Fruit fly (Drosophila melanogaster) whole organism, embryonic: Measurements from ENCODE around the gene CG11263.

Experiments used
- Abd-B ChIP-seq: fragments of 200-800 bp; sonication (Bioruptor generic); optimal IDR thresholded peaks from 2 replicates; lab custom pipeline; 2018; ENCODE audit warnings: missing biosample characterization, mild to moderate bottlenecking, missing genetic modification characterization, moderate library complexity
- Antp ChIP-seq: fragments of 200-800 bp; sonication (Bioruptor generic); optimal IDR thresholded peaks from 3 replicates; lab custom pipeline; 2016; ENCODE audit warnings: missing biosample characterization, missing genetic modification characterization
- Asciz ChIP-seq: fragments of 200-800 bp; sonication (Bioruptor generic); optimal IDR thresholded peaks from 2 replicates; lab custom pipeline; 2017; ENCODE audit warnings: missing biosample characterization, mild to moderate bottlenecking, missing genetic modification characterization, missing genetic modification reagents
- Atf3 ChIP-seq: fragments of 200-800 bp; sonication (Bioruptor generic); optimal IDR thresholded peaks from 3 replicates; lab custom pipeline; 2016; ENCODE audit warnings: missing biosample characterization, missing genetic modification characterization
- Awh ChIP-seq: fragments of 200-800 bp; sonication (Bioruptor generic); IDR thresholded peaks from 2 replicates; pipeline ENCODE4, ENCODE4 v1.3.6; 2022; ENCODE audit warnings: missing biosample characterization, missing genetic modification characterization
- Bteb2 ChIP-seq: fragments of 200-800 bp; sonication (Bioruptor generic); optimal IDR thresholded peaks from 2 replicates; lab custom pipeline; 2016; ENCODE audit warnings: missing biosample characterization, missing genetic modification characterization
- CG12391 ChIP-seq: fragments of 200-800 bp; sonication (Bioruptor generic); optimal IDR thresholded peaks from 3 replicates; lab custom pipeline; 2018; ENCODE audit warnings: missing biosample characterization, mild to moderate bottlenecking, missing genetic modification characterization, moderate library complexity
- CG13624 ChIP-seq: fragments of 200-800 bp; sonication (Bioruptor generic); optimal IDR thresholded peaks from 2 replicates; lab custom pipeline; 2016; ENCODE audit warnings: missing biosample characterization, missing genetic modification characterization
- CG13894 ChIP-seq: fragments of 200-800 bp; sonication (Bioruptor generic); optimal IDR thresholded peaks from 3 replicates; lab custom pipeline; 2018; ENCODE audit warnings: missing biosample characterization, mild to moderate bottlenecking, missing genetic modification characterization, moderate library complexity
- CG14014 ChIP-seq: fragments of 200-800 bp; sonication (Bioruptor generic); IDR thresholded peaks from 2 replicates; pipeline ENCODE4 v1.3.6; 2022; ENCODE audit warnings: missing biosample characterization, missing genetic modification characterization
- CG14050 ChIP-seq: fragments of 200-800 bp; sonication (Bioruptor generic); IDR thresholded peaks from 3 replicates; pipeline ENCODE4 v1.3.6; 2022; ENCODE audit warnings: missing biosample characterization, missing genetic modification characterization
- CG14860 ChIP-seq: fragments of 200-800 bp; sonication (Bioruptor generic); IDR thresholded peaks from 3 replicates; pipeline ENCODE4 v1.3.6; 2022; ENCODE audit warnings: missing biosample characterization, missing genetic modification characterization; ENCODE audit not compliant: partially characterized antibody
- CG15601 ChIP-seq: fragments of 200-800 bp; sonication (Bioruptor generic); optimal IDR thresholded peaks from 3 replicates; lab custom pipeline; 2019; ENCODE audit warnings: missing biosample characterization, mild to moderate bottlenecking, missing genetic modification characterization, moderate library complexity
- CG17385 ChIP-seq: fragments of 200-800 bp; sonication (Bioruptor generic); optimal IDR thresholded peaks from 3 replicates; lab custom pipeline; 2018; ENCODE audit warnings: missing biosample characterization, mild to moderate bottlenecking, missing genetic modification characterization
- CG17802 ChIP-seq: fragments of 200-800 bp; sonication (Bioruptor generic); optimal IDR thresholded peaks from 2 replicates; lab custom pipeline; 2018; ENCODE audit warnings: missing biosample characterization, mild to moderate bottlenecking, missing genetic modification characterization, moderate library complexity
- CG34224 ChIP-seq: fragments of 200-800 bp; sonication (Bioruptor generic); IDR thresholded peaks from 3 replicates; pipeline ENCODE4 v1.3.6; 2022; ENCODE audit warnings: missing biosample characterization, missing genetic modification characterization; ENCODE audit not compliant: partially characterized antibody
- CG7357 ChIP-seq: fragments of 200-800 bp; sonication (Bioruptor generic); IDR thresholded peaks from 3 replicates; pipeline ENCODE4 v1.3.6; 2022; ENCODE audit warnings: missing biosample characterization, missing genetic modification characterization
- CG7745 ChIP-seq: fragments of 200-800 bp; sonication (Bioruptor generic); optimal IDR thresholded peaks from 2 replicates; lab custom pipeline; 2018; ENCODE audit warnings: missing biosample characterization, mild to moderate bottlenecking, missing genetic modification characterization, moderate library complexity
- CG7963 ChIP-seq: fragments of 200-800 bp; sonication (Bioruptor generic); IDR thresholded peaks from 3 replicates; pipeline ENCODE4 v1.3.6; 2022; ENCODE audit warnings: missing biosample characterization, missing genetic modification characterization; ENCODE audit not compliant: partially characterized antibody
- CG8281 ChIP-seq: fragments of 200-800 bp; sonication (Bioruptor generic); optimal IDR thresholded peaks from 2 replicates; lab custom pipeline; 2018; ENCODE audit warnings: missing biosample characterization, mild to moderate bottlenecking, missing genetic modification characterization, moderate library complexity
- Camta ChIP-seq: fragments of 200-800 bp; sonication (Bioruptor generic); optimal IDR thresholded peaks from 2 replicates; lab custom pipeline; 2016; ENCODE audit warnings: missing biosample characterization, missing genetic modification characterization
- Dad ChIP-seq: fragments of 200-800 bp; sonication (Bioruptor generic); optimal IDR thresholded peaks from 3 replicates; lab custom pipeline; 2016; ENCODE audit warnings: missing biosample characterization, missing genetic modification characterization
- Dek ChIP-seq: fragments of 200-800 bp; sonication (Bioruptor generic); optimal IDR thresholded peaks from 3 replicates; lab custom pipeline; 2019; ENCODE audit warnings: missing biosample characterization, mild to moderate bottlenecking, missing genetic modification characterization, moderate library complexity
- Fer1 ChIP-seq: fragments of 200-800 bp; sonication (Bioruptor generic); optimal IDR thresholded peaks from 2 replicates; lab custom pipeline; 2017; ENCODE audit warnings: missing biosample characterization, mild to moderate bottlenecking, missing genetic modification characterization
- HLH54F ChIP-seq: fragments of 200-800 bp; sonication (Bioruptor generic); optimal IDR thresholded peaks from 3 replicates; lab custom pipeline; 2016; ENCODE audit warnings: missing biosample characterization, missing genetic modification characterization
- Hr3 ChIP-seq: fragments of 200-800 bp; sonication (Bioruptor generic); optimal IDR thresholded peaks from 3 replicates; lab custom pipeline; 2016; ENCODE audit warnings: missing biosample characterization, missing genetic modification characterization
- Max ChIP-seq: fragments of 200-800 bp; sonication (Bioruptor generic); optimal IDR thresholded peaks from 2 replicates; lab custom pipeline; 2016; ENCODE audit warnings: missing biosample characterization, mild to moderate bottlenecking, missing genetic modification characterization
- Med ChIP-seq: fragments of 200-800 bp; sonication (Bioruptor generic); peaks from one replicate; lab custom pipeline; 2016; ENCODE audit warnings: missing biosample characterization, missing genetic modification characterization, mild to moderate bottlenecking, inconsistent platforms, moderate library complexity
- Spps ChIP-seq: fragments of 200-800 bp; sonication (Bioruptor generic); optimal IDR thresholded peaks from 2 replicates; lab custom pipeline; 2018; ENCODE audit warnings: missing biosample characterization, mild to moderate bottlenecking, missing genetic modification characterization
- Xbp1 ChIP-seq: fragments of 200-800 bp; sonication (Bioruptor generic); optimal IDR thresholded peaks from 3 replicates; lab custom pipeline; 2016; ENCODE audit warnings: missing biosample characterization, mild to moderate bottlenecking, missing genetic modification characterization
- ara ChIP-seq: fragments of 200-800 bp; sonication (Bioruptor generic); IDR thresholded peaks from 2 replicates; pipeline ENCODE4 v1.3.6; 2022; ENCODE audit warnings: missing biosample characterization, missing genetic modification characterization
- bab2 ChIP-seq: fragments of 200-800 bp; sonication (Bioruptor generic); optimal IDR thresholded peaks from 2 replicates; lab custom pipeline; 2016; ENCODE audit warnings: missing biosample characterization, missing genetic modification characterization
- btn ChIP-seq: fragments of 200-800 bp; sonication (Bioruptor generic); optimal IDR thresholded peaks from 2 replicates; lab custom pipeline; 2016; ENCODE audit warnings: missing biosample characterization, missing genetic modification characterization
- ci ChIP-seq: fragments of 200-800 bp; sonication (Bioruptor generic); IDR thresholded peaks from 3 replicates; pipeline ENCODE4 v1.3.6; 2022; ENCODE audit warnings: missing biosample characterization, missing genetic modification characterization
- eyg ChIP-seq: fragments of 200-800 bp; sonication (Bioruptor generic); optimal IDR thresholded peaks from 3 replicates; lab custom pipeline; 2016; ENCODE audit warnings: missing biosample characterization, missing genetic modification characterization
- gcm ChIP-seq: fragments of 200-800 bp; sonication (Bioruptor generic); optimal IDR thresholded peaks from 2 replicates; lab custom pipeline; 2019; ENCODE audit warnings: missing biosample characterization, mild to moderate bottlenecking, missing genetic modification characterization, moderate library complexity
- gem ChIP-seq: fragments of 200-800 bp; sonication (Bioruptor generic); optimal IDR thresholded peaks from 2 replicates; lab custom pipeline; 2019; ENCODE audit warnings: missing biosample characterization, mild to moderate bottlenecking, missing genetic modification characterization, moderate library complexity
- hbn ChIP-seq: fragments of 200-800 bp; sonication (Bioruptor generic); IDR thresholded peaks from 2 replicates; pipeline ENCODE4 v1.3.6; 2022; ENCODE audit warnings: missing biosample characterization, missing genetic modification characterization; ENCODE audit not compliant: partially characterized antibody
- hkb ChIP-seq, 2 experiments: fragments of 200-800 bp in 1 of 2; fragments of >200 bp in 1 of 2; sonication (Bioruptor generic) in 1 of 2; IDR thresholded peaks in 1 of 2; optimal IDR thresholded peaks in 1 of 2; 2 replicates each; pipeline versions ENCODE4 v1.3.6 to Lab custom; 2017 to 2022; ENCODE audit warnings: missing biosample characterization in 1 of 2, missing genetic modification characterization in 1 of 2
- ind ChIP-seq: fragments of 200-800 bp; sonication (Bioruptor generic); optimal IDR thresholded peaks from 3 replicates; lab custom pipeline; 2016; ENCODE audit warnings: missing biosample characterization, missing genetic modification characterization
- inv ChIP-seq: fragments of 200-800 bp; sonication (Bioruptor generic); IDR thresholded peaks from 2 replicates; pipeline ENCODE4 v1.3.6; 2022; ENCODE audit warnings: missing biosample characterization, missing genetic modification characterization; ENCODE audit not compliant: partially characterized antibody
- ken ChIP-seq: fragments of 200-800 bp; sonication (Bioruptor generic); IDR thresholded peaks from 3 replicates; pipeline ENCODE4 v1.3.6; 2022; ENCODE audit warnings: missing biosample characterization, missing genetic modification characterization
- lilli ChIP-seq: fragments of 200-800 bp; sonication (Bioruptor generic); optimal IDR thresholded peaks from 3 replicates; lab custom pipeline; 2016; ENCODE audit warnings: missing biosample characterization, missing genetic modification characterization
- pfk ChIP-seq: fragments of 200-800 bp; sonication (Bioruptor generic); optimal IDR thresholded peaks from 2 replicates; lab custom pipeline; 2018; ENCODE audit warnings: missing biosample characterization, mild to moderate bottlenecking, missing genetic modification characterization, moderate library complexity
- phol ChIP-seq: fragments of 200-800 bp; sonication (Bioruptor generic); optimal IDR thresholded peaks from 3 replicates; lab custom pipeline; 2018; ENCODE audit warnings: missing biosample characterization, mild to moderate bottlenecking, missing genetic modification characterization, moderate library complexity
- pzg ChIP-seq: fragments of 200-800 bp; sonication (Bioruptor generic); optimal IDR thresholded peaks from 3 replicates; lab custom pipeline; 2018; ENCODE audit warnings: missing biosample characterization, mild to moderate bottlenecking, missing genetic modification characterization, moderate library complexity
- sna ChIP-seq: fragments of 200-800 bp; sonication (Bioruptor generic); IDR thresholded peaks from 2 replicates; pipeline ENCODE4 v1.3.6; 2022; ENCODE audit warnings: missing biosample characterization, missing genetic modification characterization; ENCODE audit not compliant: partially characterized antibody
- zen ChIP-seq: fragments of 200-800 bp; sonication (Bioruptor generic); optimal IDR thresholded peaks from 3 replicates; lab custom pipeline; 2018; ENCODE audit warnings: missing biosample characterization, mild to moderate bottlenecking, missing genetic modification characterization, moderate library complexity

CG11263 gene

DNA sequence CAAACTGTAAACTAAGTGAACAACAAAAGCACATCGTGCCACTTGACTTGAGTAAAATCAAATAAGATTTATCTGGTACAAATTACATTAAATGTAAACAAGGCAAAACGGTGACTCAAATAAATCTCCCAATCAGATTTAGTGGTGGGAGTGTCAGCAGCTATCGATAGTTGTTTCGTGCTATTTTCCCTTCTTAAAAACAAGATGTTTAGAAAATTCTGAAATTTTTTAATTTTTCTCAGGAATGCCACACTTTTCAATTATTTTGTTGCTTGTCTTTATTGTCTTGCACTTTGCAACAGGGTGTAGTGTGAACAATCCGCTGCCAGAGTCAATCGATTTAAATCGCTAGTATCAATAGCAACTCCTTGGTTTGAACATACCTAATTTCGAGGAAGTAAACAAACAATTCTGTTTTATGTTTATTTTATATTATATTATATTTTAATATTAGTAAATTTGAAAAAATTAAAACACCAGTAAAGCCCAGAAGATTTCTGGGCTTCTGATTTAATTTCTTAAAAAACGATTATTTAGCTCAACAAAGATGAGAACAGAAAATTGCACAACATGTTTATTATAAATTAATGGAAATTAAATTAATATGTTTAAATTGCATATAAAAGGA, 8.7 kb downstream of the CG11263 start, which contains the start of gene MICAL-like (continued):
- peak; percentile 39 for TF ChIP-seq pzg (GFP tag; lab: Kevin White, UChicago)
- no peak for TF ChIP-seq Max
- TF ChIP-seq hbn (GFP tag; lab: Robert Waterston, UW), result peak; percentile 88
- TF ChIP-seq CG7745 (tag; lab: Kevin White, UChicago), result no peak
- TF ChIP-seq Camta (GFP tag; lab: Kevin White, UChicago), result peak; percentile 10
- TF ChIP-seq Xbp1 (GFP tag; lab: Kevin White, UChicago), result peak; percentile 21
- no peak for TF ChIP-seq CG13894 (tag; lab: Kevin White, UChicago)
- TF ChIP-seq Awh (GFP tag; lab: Robert Waterston, UW), result no peak
- peak; percentile 18 for TF ChIP-seq Atf3 (GFP tag; lab: Kevin White, UChicago)
- no peak for TF ChIP-seq CG8281
- no peak for TF ChIP-seq ara (GFP tag; lab: Robert Waterston, UW)
- no peak for TF ChIP-seq gem (tag; lab: Kevin White, UChicago)
- TF ChIP-seq CG17802 (tag; lab: Kevin White, UChicago), result peak; percentile 42
- peak; percentile 90 for TF ChIP-seq inv (GFP tag; lab: Robert Waterston, UW)
- peak; percentile 27 for TF ChIP-seq lilli (GFP tag; lab: Kevin White, UChicago)
- TF ChIP-seq Antp (GFP tag; lab: Kevin White, UChicago), result peak; percentile 47
- peak; percentile 87 for TF ChIP-seq Med (GFP tag; lab: Kevin White, UChicago)
- TF ChIP-seq hkb (optimal IDR thresholded peaks at IDR 0.05; lab: Kevin White, UChicago), result no peak
- TF ChIP-seq hkb (GFP tag; IDR thresholded peaks at IDR 0.05; lab: Robert Waterston, UW), result peak; percentile 36; the same call in 1 of the 2 replicates
- no peak for TF ChIP-seq CG12391 (tag; lab: Kevin White, UChicago)
- TF ChIP-seq Dad (GFP tag; lab: Kevin White, UChicago), result peak; percentile 26
- no peak for TF ChIP-seq CG15601
- no peak for TF ChIP-seq gcm (GFP tag; lab: Kevin White, UChicago)
- TF ChIP-seq Spps (tag; lab: Kevin White, UChicago), result no peak
- TF ChIP-seq zen (tag; lab: Kevin White, UChicago), result peak; percentile 61
- peak; percentile 77 for TF ChIP-seq CG14860 (GFP tag; lab: Robert Waterston, UW)
- TF ChIP-seq CG7963 (GFP tag; lab: Robert Waterston, UW), result peak; percentile 71
- no peak for TF ChIP-seq pfk (GFP tag; lab: Kevin White, UChicago)
- peak; percentile 17 for TF ChIP-seq Bteb2
- peak; percentile 60; the same call in 1 of the 3 replicates for TF ChIP-seq ken (GFP tag; lab: Robert Waterston, UW)
- TF ChIP-seq Hr3, result no peak
- peak; percentile 33 for TF ChIP-seq ind (GFP tag; lab: Kevin White, UChicago)
- peak; percentile 21 for TF ChIP-seq CG13624 (GFP tag; lab: Kevin White, UChicago)
- TF ChIP-seq Abd-B (GFP tag; lab: Kevin White, UChicago), result no peak
- peak; percentile 91 for TF ChIP-seq sna (GFP tag; lab: Robert Waterston, UW)
- peak; percentile 78 for TF ChIP-seq CG7357 (GFP tag; lab: Robert Waterston, UW)
- TF ChIP-seq Asciz, result no peak
- peak; percentile 56; the same call in 1 of the 3 replicates for TF ChIP-seq ci (GFP tag; lab: Robert Waterston, UW)
- TF ChIP-seq CG34224 (GFP tag; lab: Robert Waterston, UW), result peak; percentile 79
- no peak for TF ChIP-seq Dek (tag; lab: Kevin White, UChicago)
- TF ChIP-seq CG14014, result peak; percentile 40; the same call in 1 of the 2 replicates
- peak; percentile 0 for TF ChIP-seq eyg (GFP tag; lab: Kevin White, UChicago)
- peak; percentile 29 for TF ChIP-seq HLH54F (GFP tag; lab: Kevin White, UChicago)
- TF ChIP-seq bab2 (GFP tag; lab: Kevin White, UChicago), result peak; percentile 5
- no peak for TF ChIP-seq btn
- no peak for TF ChIP-seq Fer1
- no peak for TF ChIP-seq CG14050
- TF ChIP-seq CG17385, result no peak
- TF ChIP-seq phol, result no peak
